Fruit fly (Drosophila melanogaster): ENCODE measurements around the gene CROT.

dm6 chr3R:27740692-27741091 lies 34.1 kb upstream of the CROT start:
- TF ChIP-seq Clk (GFP tag; optimal IDR thresholded peaks at IDR 0.05): no peak
- no peak for TF ChIP-seq pad (GFP tag; optimal IDR thresholded peaks at IDR 0.05)
- TF ChIP-seq Hr96 (GFP tag; optimal IDR thresholded peaks at IDR 0.05): no peak
- TF ChIP-seq toe (GFP tag; optimal IDR thresholded peaks at IDR 0.05): no peak
- no peak for TF ChIP-seq bab1 (GFP tag; optimal IDR thresholded peaks at IDR 0.05)
- no peak for TF ChIP-seq tj (GFP tag; optimal IDR thresholded peaks at IDR 0.05)
- TF ChIP-seq kay (GFP tag; ENCODE audit: borderline replicate concordance): no peak
- no peak for TF ChIP-seq CG12768 (GFP tag; optimal IDR thresholded peaks at IDR 0.05)
- TF ChIP-seq Crg-1 (GFP tag; optimal IDR thresholded peaks at IDR 0.05): no peak
- TF ChIP-seq CG11617 (GFP tag; optimal IDR thresholded peaks at IDR 0.05): no peak
- TF ChIP-seq CG14711 (tag; optimal IDR thresholded peaks at IDR 0.05): no peak
- no peak for TF ChIP-seq CG7101 (tag; optimal IDR thresholded peaks at IDR 0.05)

Data from whole organism, adult.